Worm (Caenorhabditis elegans) whole organism, mixed stage, embryonic: ENCODE measurements around the gene F48F5.8.

Experiments
- M03D4.4 ChIP-seq: sonication (generic microtip); optimal IDR thresholded peaks from 2 replicates; lab custom pipeline; 2017; ENCODE audit warnings: mild to moderate bottlenecking, missing genetic modification characterization, missing compliant biosample characterization
- bed-3 ChIP-seq: fragments of 200-800 bp; sonication (Bioruptor generic); optimal IDR thresholded peaks from 3 replicates; lab custom pipeline; 2018; ENCODE audit warnings: mild to moderate bottlenecking, missing genetic modification characterization, moderate library complexity, missing compliant biosample characterization
- blmp-1 ChIP-seq: fragments of 150-350 bp; optimal IDR thresholded peaks from 2 replicates; lab custom pipeline; 2014; ENCODE audit warnings: missing biosample characterization, missing genetic modification characterization
- ceh-39 ChIP-seq: fragments of 150-350 bp; optimal IDR thresholded peaks from 2 replicates; lab custom pipeline; 2014; ENCODE audit warnings: missing biosample characterization, missing genetic modification characterization
- ceh-43 ChIP-seq: fragments of 200-800 bp; sonication (Bioruptor generic); optimal IDR thresholded peaks from 2 replicates; lab custom pipeline; 2018; ENCODE audit warnings: mild to moderate bottlenecking, missing genetic modification characterization, moderate library complexity, missing compliant biosample characterization
- ceh-83 ChIP-seq: fragments of 200-800 bp; sonication (Bioruptor generic); optimal IDR thresholded peaks from 2 replicates; lab custom pipeline; 2018; ENCODE audit warnings: mild to moderate bottlenecking, missing genetic modification characterization, missing compliant biosample characterization
- ces-1 ChIP-seq: fragments of 150-350 bp; optimal IDR thresholded peaks from 2 replicates; lab custom pipeline; 2014; ENCODE audit warnings: missing biosample characterization, missing genetic modification reagents, missing genetic modification characterization
- cnd-1 ChIP-seq: fragments of 200-800 bp; sonication (Bioruptor generic); optimal IDR thresholded peaks from 2 replicates; lab custom pipeline; 2018; ENCODE audit warnings: mild to moderate bottlenecking, missing genetic modification characterization, missing compliant biosample characterization
- drap-1 ChIP-seq: fragments of 200-800 bp; sonication (Bioruptor generic); optimal IDR thresholded peaks from 3 replicates; lab custom pipeline; 2018; ENCODE audit warnings: mild to moderate bottlenecking, missing genetic modification characterization, missing compliant biosample characterization
- elt-1 ChIP-seq: sonication (generic microtip); optimal IDR thresholded peaks from 2 replicates; lab custom pipeline; 2017; ENCODE audit warnings: missing genetic modification characterization, mild to moderate bottlenecking, missing compliant biosample characterization, antibody characterized with exemption, moderate library complexity, borderline replicate concordance; ENCODE audit not compliant: insufficient read depth
- elt-3 ChIP-seq: fragments of 150-350 bp; optimal IDR thresholded peaks from 2 replicates; lab custom pipeline; 2014; ENCODE audit warnings: missing biosample characterization, missing genetic modification characterization
- hlh-1 ChIP-seq: fragments of 150-350 bp; optimal IDR thresholded peaks from 2 replicates; lab custom pipeline; 2014; ENCODE audit warnings: missing biosample characterization, missing genetic modification reagents, missing genetic modification characterization
- lin-13 ChIP-seq: fragments of 150-350 bp; optimal IDR thresholded peaks from 2 replicates; lab custom pipeline; 2014; ENCODE audit warnings: missing biosample characterization, missing genetic modification characterization
- lin-32 ChIP-seq: fragments of 200-800 bp; sonication (Bioruptor generic); optimal IDR thresholded peaks from 2 replicates; lab custom pipeline; 2018; ENCODE audit warnings: mild to moderate bottlenecking, missing genetic modification characterization, missing compliant biosample characterization
- lsy-2 ChIP-seq: fragments of 150-350 bp; optimal IDR thresholded peaks from 2 replicates; lab custom pipeline; 2014; ENCODE audit warnings: missing biosample characterization, missing genetic modification characterization
- mab-5 ChIP-seq: fragments of 150-350 bp; optimal IDR thresholded peaks from 2 replicates; lab custom pipeline; 2014; ENCODE audit warnings: missing biosample characterization, missing genetic modification characterization
- mep-1 ChIP-seq: fragments of 150-350 bp; optimal IDR thresholded peaks from 2 replicates; lab custom pipeline; 2017; ENCODE audit warnings: missing biosample characterization, missing genetic modification reagents, missing genetic modification characterization, inconsistent platforms
- mls-2 ChIP-seq: sonication (generic microtip); optimal IDR thresholded peaks from 2 replicates; lab custom pipeline; 2016; ENCODE audit warnings: mild to moderate bottlenecking, missing genetic modification characterization, moderate library complexity, missing compliant biosample characterization
- nhr-2 ChIP-seq: fragments of 150-350 bp; optimal IDR thresholded peaks from 2 replicates; lab custom pipeline; 2014; ENCODE audit warnings: missing biosample characterization, missing genetic modification characterization
- nhr-237 ChIP-seq: fragments of 150-350 bp; optimal IDR thresholded peaks from 2 replicates; lab custom pipeline; 2014; ENCODE audit warnings: missing biosample characterization, missing genetic modification characterization
- nhr-28 ChIP-seq: fragments of 150-350 bp; optimal IDR thresholded peaks from 2 replicates; lab custom pipeline; 2014; ENCODE audit warnings: missing biosample characterization, missing genetic modification characterization
- nhr-76 ChIP-seq: sonication (generic microtip); optimal IDR thresholded peaks from 2 replicates; lab custom pipeline; 2017; ENCODE audit warnings: missing biosample characterization, missing genetic modification characterization
- pha-4 ChIP-seq: fragments of 150-350 bp; optimal IDR thresholded peaks from 2 replicates; lab custom pipeline; 2018; ENCODE audit warnings: missing biosample characterization, missing genetic modification reagents, missing genetic modification characterization
- sem-2 ChIP-seq: fragments of 200-800 bp; sonication (Bioruptor generic); optimal IDR thresholded peaks from 2 replicates; lab custom pipeline; 2018; ENCODE audit warnings: mild to moderate bottlenecking, missing genetic modification characterization, missing compliant biosample characterization
- snpc-4 ChIP-seq: fragments of 150-350 bp; optimal IDR thresholded peaks from 2 replicates; lab custom pipeline; 2014; ENCODE audit warnings: missing biosample characterization, missing genetic modification characterization
- tbx-8 ChIP-seq: fragments of 200-800 bp; sonication (Bioruptor generic); optimal IDR thresholded peaks from 2 replicates; lab custom pipeline; 2018; ENCODE audit warnings: mild to moderate bottlenecking, missing genetic modification characterization, moderate library complexity, missing compliant biosample characterization
- unc-120 ChIP-seq: sonication (generic microtip); optimal IDR thresholded peaks from 2 replicates; lab custom pipeline; 2017; ENCODE audit warnings: missing genetic modification characterization, missing compliant biosample characterization; ENCODE audit not compliant: poor library complexity, severe bottlenecking
- unc-62 ChIP-seq: fragments of 150-350 bp; optimal IDR thresholded peaks from 2 replicates; lab custom pipeline; 2014; ENCODE audit warnings: missing biosample characterization, missing genetic modification reagents, missing genetic modification characterization
- zip-8 ChIP-seq: fragments of 150-350 bp; optimal IDR thresholded peaks from 2 replicates; lab custom pipeline; 2014; ENCODE audit warnings: missing biosample characterization, missing genetic modification characterization

Gene F48F5.8

DNA sequence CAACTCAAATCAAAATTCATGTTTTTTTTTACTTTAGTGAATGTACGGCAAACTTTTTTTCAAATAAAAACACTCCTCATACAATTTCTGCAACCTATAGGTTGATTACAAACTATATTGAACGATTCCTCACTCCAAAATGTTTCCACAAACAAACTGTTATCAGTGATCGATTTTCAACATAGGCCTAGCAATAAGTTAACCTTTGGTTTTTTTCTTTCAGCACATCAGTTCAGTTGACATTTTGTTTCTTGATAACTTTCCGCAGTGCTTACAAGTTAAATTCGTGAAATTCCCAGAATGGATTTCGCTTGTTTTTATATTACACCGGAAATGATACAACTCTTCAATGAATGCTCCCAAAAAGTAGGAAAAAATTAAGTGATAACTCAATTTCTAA, 37.7 kb upstream of the F48F5.8 start, which contains the start of gene F53H2.1:
Gene F53H2.1, plus strand, starts transcription at position 301 of the 400 bp plus-strand sequence.
- TF ChIP-seq nhr-237 (tag; lab: Kevin White, UChicago) (no peak), tbx-8 (GFP tag; lab: Kevin White, UChicago) (no peak), sem-2 (GFP tag; lab: Kevin White, UChicago) (no peak), ceh-43 (GFP tag; lab: Kevin White, UChicago) (no peak), zip-8 (tag; lab: Kevin White, UChicago) (no peak), hlh-1 (tag; lab: Kevin White, UChicago) (no peak), elt-3 (tag; lab: Kevin White, UChicago) (no peak), ceh-83 (GFP tag; lab: Kevin White, UChicago) (no peak), ceh-39 (tag; lab: Kevin White, UChicago) (no peak), pha-4 (tag; lab: Kevin White, UChicago) (no peak), mab-5 (tag; lab: Kevin White, UChicago) (no peak), lin-13 (tag; lab: Kevin White, UChicago) (no peak), lsy-2 (tag; lab: Kevin White, UChicago) (no peak), nhr-76 (tag; lab: Kevin White, UChicago) (no peak), mep-1 (tag; lab: Kevin White, UChicago) (no peak), bed-3 (no peak), ces-1 (GFP tag; lab: Kevin White, UChicago) (no peak), unc-62 (GFP tag; lab: Kevin White, UChicago) (no peak), blmp-1 (tag; lab: Kevin White, UChicago) (no peak)

DNA sequence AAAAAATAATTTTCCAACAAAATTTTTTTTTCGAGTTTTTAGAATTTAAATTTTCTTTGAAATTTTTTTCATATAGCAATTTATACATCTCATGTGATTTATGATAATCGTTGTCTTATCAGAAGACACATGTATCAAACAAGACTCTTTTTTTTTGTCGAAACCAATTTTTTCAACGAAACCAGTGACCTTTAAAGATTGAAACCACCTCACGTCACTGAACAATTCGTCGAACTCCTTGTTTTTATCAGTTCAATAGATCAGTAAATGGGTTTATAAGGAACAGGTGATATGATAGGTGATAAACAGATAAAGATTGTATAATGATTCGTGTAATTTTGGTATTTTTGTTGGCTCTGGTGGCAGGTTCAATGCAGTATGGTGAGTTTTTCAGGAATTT, 31.4 kb upstream of the F48F5.8 start, which contains the start of gene cnc-7:
Gene cnc-7, plus strand, starts transcription at position 301 of the 400 bp plus-strand sequence.
- no peak for TF ChIP-seq mls-2
- no peak for TF ChIP-seq sem-2 (GFP tag; lab: Kevin White, UChicago)
- no peak for TF ChIP-seq mab-5 (tag; lab: Kevin White, UChicago)
- TF ChIP-seq cnd-1 (tag; lab: Kevin White, UChicago) = no peak
- no peak for TF ChIP-seq nhr-237 (tag; lab: Kevin White, UChicago)

DNA sequence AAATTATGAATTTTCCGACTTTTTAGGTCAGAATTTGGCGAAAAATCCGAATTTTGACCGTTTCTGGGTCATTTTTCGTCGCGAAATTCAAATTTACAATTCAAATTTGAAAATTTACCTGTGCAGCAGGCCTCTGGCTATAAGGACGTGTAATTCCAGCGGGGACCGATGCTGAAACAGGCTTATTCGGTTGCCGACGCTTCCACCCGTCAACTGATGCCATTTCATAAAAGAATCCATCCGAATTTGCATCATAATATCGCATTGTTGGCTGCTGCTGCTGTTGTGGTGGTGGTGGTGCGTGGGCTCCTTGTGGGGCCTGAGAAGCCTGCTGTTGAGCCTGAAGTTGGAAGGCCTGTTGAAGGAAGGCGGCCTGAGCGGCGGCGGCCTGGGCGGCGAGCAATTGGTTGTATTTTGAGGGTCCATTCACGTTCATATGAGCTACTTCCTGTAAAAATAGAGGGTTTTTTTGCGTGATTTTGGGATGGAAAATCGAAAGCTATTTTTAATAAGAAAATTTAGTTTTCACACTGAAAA, 25.5 kb upstream of the F48F5.8 start:
- TF ChIP-seq sem-2 (GFP tag; lab: Kevin White, UChicago) = no peak
- peak; percentile 19 for TF ChIP-seq drap-1 (GFP tag; lab: Kevin White, UChicago)

DNA sequence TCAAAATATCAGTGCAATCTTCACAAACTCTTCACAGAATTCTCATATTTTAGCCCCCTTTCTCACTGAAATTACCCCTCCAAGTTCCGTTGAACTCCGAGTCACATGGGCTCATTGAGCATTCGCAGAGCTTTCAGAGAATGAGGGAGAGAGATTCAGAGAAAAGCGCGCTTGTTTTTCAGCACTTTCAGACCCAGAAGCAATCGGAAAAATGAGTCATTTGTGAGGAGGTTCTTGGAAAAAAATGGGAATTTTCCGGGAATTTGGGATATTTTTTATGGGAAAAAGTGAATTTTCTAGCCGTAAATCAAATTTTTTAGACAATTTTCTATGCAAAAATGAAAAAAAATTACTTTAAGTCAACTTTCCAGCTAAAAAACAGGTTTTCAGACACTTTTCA, 22.3 kb upstream of the F48F5.8 start:
- TF ChIP-seq nhr-2 (tag; lab: Kevin White, UChicago) (no peak), mls-2 (no peak), snpc-4 (tag; lab: Kevin White, UChicago) (no peak), ceh-39 (tag; lab: Kevin White, UChicago) (no peak), unc-120 (tag; lab: Kevin White, UChicago) (no peak), lin-32 (GFP tag; lab: Kevin White, UChicago) (no peak), drap-1 (GFP tag; lab: Kevin White, UChicago) (no peak), cnd-1 (tag; lab: Kevin White, UChicago) (no peak), hlh-1 (tag; lab: Kevin White, UChicago) (no peak), sem-2 (GFP tag; lab: Kevin White, UChicago) (no peak), nhr-28 (no peak)
- TF ChIP-seq, all 35 proteins: peak for 0

DNA sequence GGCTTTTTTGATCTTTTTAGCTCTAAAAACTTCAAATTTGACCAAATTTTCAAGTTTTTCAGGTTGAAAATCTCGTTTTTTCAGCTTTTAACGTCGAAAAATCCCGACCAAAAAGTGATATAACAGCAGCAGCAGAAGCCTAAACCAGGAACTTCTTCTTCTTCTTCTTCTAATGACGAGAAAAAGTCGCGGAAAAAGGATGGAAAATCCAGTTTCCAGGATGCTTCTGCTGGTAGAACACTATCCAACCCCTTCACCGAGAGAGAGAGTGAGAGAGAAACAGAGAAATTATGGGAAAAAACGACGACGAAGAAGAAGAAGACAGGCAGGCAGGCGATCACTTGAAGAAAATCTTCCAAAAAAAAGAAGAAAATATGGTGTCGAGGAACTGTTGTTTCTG, 18.3 kb upstream of the F48F5.8 start:
- TF ChIP-seq sem-2 (GFP tag; lab: Kevin White, UChicago) = no peak
- TF ChIP-seq ceh-43 (GFP tag; lab: Kevin White, UChicago) = no peak
- no peak for TF ChIP-seq cnd-1 (tag; lab: Kevin White, UChicago)
- no peak for TF ChIP-seq blmp-1 (tag; lab: Kevin White, UChicago)
- no peak for TF ChIP-seq lin-13 (tag; lab: Kevin White, UChicago)
- TF ChIP-seq lin-32 (GFP tag; lab: Kevin White, UChicago) = no peak
- no peak for TF ChIP-seq unc-120 (tag; lab: Kevin White, UChicago)

DNA sequence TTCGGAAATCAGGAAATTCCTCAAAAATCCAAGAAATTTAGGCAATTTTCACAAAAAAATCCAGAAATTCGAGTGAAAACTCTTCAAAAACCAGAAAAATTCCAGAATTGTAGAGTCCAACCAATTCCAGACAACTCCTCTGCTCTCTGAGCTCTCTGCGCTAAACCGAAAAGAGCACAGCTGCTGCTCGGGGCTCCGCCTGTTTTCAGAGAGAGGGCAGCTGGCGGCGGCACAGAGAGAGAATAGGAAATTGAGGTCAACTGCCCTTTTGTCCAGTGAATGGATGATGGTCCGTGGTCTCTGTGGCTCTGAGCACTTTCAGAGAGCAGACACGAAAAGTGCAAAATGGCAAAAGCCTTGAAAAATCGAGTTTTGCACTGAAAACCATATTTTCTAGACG, 16.1 kb upstream of the F48F5.8 start:
- TF ChIP-seq hlh-1 (tag; lab: Kevin White, UChicago) (peak; percentile 76), elt-3 (tag; lab: Kevin White, UChicago) (no peak), blmp-1 (tag; lab: Kevin White, UChicago) (no peak), M03D4.4 (tag; lab: Kevin White, UChicago) (no peak), ceh-43 (GFP tag; lab: Kevin White, UChicago) (no peak), elt-1 (no peak)
